Fruit fly (Drosophila melanogaster) whole organism, embryonic: ENCODE measurements around the gene Girdin.

ENCODE experiments used
- Atf-2 ChIP-seq: fragments of 200-800 bp; sonication (Bioruptor generic); optimal IDR thresholded peaks from 2 replicates; lab custom pipeline; 2016; ENCODE audit warnings: missing biosample characterization, missing genetic modification characterization
- CG11093 ChIP-seq: fragments of 200-800 bp; sonication (Bioruptor generic); IDR thresholded peaks from 3 replicates; pipeline ENCODE4 v1.3.6; 2022; ENCODE audit warnings: missing biosample characterization, missing genetic modification characterization
- CG11723 ChIP-seq: fragments of 200-800 bp; sonication (Bioruptor generic); optimal IDR thresholded peaks from 2 replicates; lab custom pipeline; 2017; ENCODE audit warnings: missing biosample characterization, mild to moderate bottlenecking, missing genetic modification characterization
- CG14050 ChIP-seq: fragments of 200-800 bp; sonication (Bioruptor generic); IDR thresholded peaks from 3 replicates; pipeline ENCODE4 v1.3.6; 2022; ENCODE audit warnings: missing biosample characterization, missing genetic modification characterization
- CG14860 ChIP-seq: fragments of 200-800 bp; sonication (Bioruptor generic); IDR thresholded peaks from 3 replicates; pipeline ENCODE4 v1.3.6; 2022; ENCODE audit warnings: missing biosample characterization, missing genetic modification characterization; ENCODE audit not compliant: partially characterized antibody
- CG16815 ChIP-seq: fragments of 200-800 bp; sonication (Bioruptor generic); optimal IDR thresholded peaks from 3 replicates; lab custom pipeline; 2017; ENCODE audit warnings: missing biosample characterization, mild to moderate bottlenecking, missing genetic modification characterization
- CG17359 ChIP-seq: fragments of 200-800 bp; sonication (Bioruptor generic); optimal IDR thresholded peaks from 3 replicates; lab custom pipeline; 2018; ENCODE audit warnings: missing biosample characterization, mild to moderate bottlenecking, missing genetic modification characterization, moderate library complexity
- CG17612 ChIP-seq: fragments of 200-800 bp; sonication (Bioruptor generic); IDR thresholded peaks from 2 replicates; pipeline ENCODE4 v1.3.6; 2022; ENCODE audit warnings: missing biosample characterization, missing genetic modification characterization
- CG17912 ChIP-seq: fragments of 200-800 bp; sonication (Bioruptor generic); optimal IDR thresholded peaks from 2 replicates; lab custom pipeline; 2018; ENCODE audit warnings: missing biosample characterization, mild to moderate bottlenecking, missing genetic modification characterization
- CG2116 ChIP-seq: fragments of 200-800 bp; sonication (Bioruptor generic); optimal IDR thresholded peaks from 3 replicates; lab custom pipeline; 2018; ENCODE audit warnings: missing biosample characterization, mild to moderate bottlenecking, missing genetic modification characterization
- CG32767 ChIP-seq: fragments of 200-800 bp; sonication (Bioruptor generic); IDR thresholded peaks from 2 replicates; pipeline ENCODE4 v1.3.6; 2022; ENCODE audit warnings: missing biosample characterization, missing genetic modification characterization
- CG4854 ChIP-seq: fragments of 200-800 bp; sonication (Bioruptor generic); optimal IDR thresholded peaks from 2 replicates; lab custom pipeline; 2016; ENCODE audit warnings: missing biosample characterization, missing genetic modification characterization, inconsistent platforms
- CG5180 ChIP-seq: fragments of 200-800 bp; sonication (Bioruptor generic); optimal IDR thresholded peaks from 3 replicates; lab custom pipeline; 2017; ENCODE audit warnings: missing biosample characterization, missing genetic modification characterization, mild to moderate bottlenecking, moderate library complexity, missing genetic modification reagents
- CG6175 ChIP-seq: fragments of 200-800 bp; sonication (Bioruptor generic); IDR thresholded peaks from 3 replicates; pipeline ENCODE4 v1.3.6; 2022; ENCODE audit warnings: missing biosample characterization, missing genetic modification characterization
- CG6683 ChIP-seq: fragments of 200-800 bp; sonication (Bioruptor generic); optimal IDR thresholded peaks from 2 replicates; lab custom pipeline; 2017; ENCODE audit warnings: missing biosample characterization, mild to moderate bottlenecking, missing genetic modification characterization, missing genetic modification reagents
- CG7963 ChIP-seq: fragments of 200-800 bp; sonication (Bioruptor generic); IDR thresholded peaks from 3 replicates; pipeline ENCODE4 v1.3.6; 2022; ENCODE audit warnings: missing biosample characterization, missing genetic modification characterization; ENCODE audit not compliant: partially characterized antibody
- D19B ChIP-seq: fragments of 200-800 bp; sonication (Bioruptor generic); optimal IDR thresholded peaks from 2 replicates; lab custom pipeline; 2017; ENCODE audit warnings: missing biosample characterization, mild to moderate bottlenecking, missing genetic modification characterization
- Dbx ChIP-seq: fragments of 200-800 bp; sonication (Bioruptor generic); IDR thresholded peaks from 3 replicates; pipeline ENCODE4 v1.3.6; 2022; ENCODE audit warnings: missing biosample characterization, missing genetic modification characterization
- Deaf1 ChIP-seq: fragments of 200-800 bp; optimal IDR thresholded peaks from 3 replicates; lab custom pipeline; 2019; ENCODE audit warnings: missing biosample characterization, mild to moderate bottlenecking, missing genetic modification characterization, moderate library complexity
- Fer1 ChIP-seq: fragments of 200-800 bp; sonication (Bioruptor generic); optimal IDR thresholded peaks from 2 replicates; lab custom pipeline; 2017; ENCODE audit warnings: missing biosample characterization, mild to moderate bottlenecking, missing genetic modification characterization
- Hmr ChIP-seq: fragments of 200-800 bp; sonication (Bioruptor generic); optimal IDR thresholded peaks from 3 replicates; lab custom pipeline; 2017; ENCODE audit warnings: mild to moderate bottlenecking, missing biosample characterization, missing genetic modification reagents, missing genetic modification characterization
- Hr3 ChIP-seq: fragments of 200-800 bp; sonication (Bioruptor generic); optimal IDR thresholded peaks from 3 replicates; lab custom pipeline; 2016; ENCODE audit warnings: missing biosample characterization, missing genetic modification characterization
- Jarid2 ChIP-seq: fragments of 200-800 bp; sonication (Bioruptor generic); optimal IDR thresholded peaks from 3 replicates; lab custom pipeline; 2017; ENCODE audit warnings: mild to moderate bottlenecking, missing biosample characterization, missing genetic modification reagents, missing genetic modification characterization
- Meics ChIP-seq: fragments of 200-800 bp; sonication (Bioruptor generic); optimal IDR thresholded peaks from 2 replicates; lab custom pipeline; 2017; ENCODE audit warnings: missing biosample characterization, mild to moderate bottlenecking, missing genetic modification characterization
- NFAT ChIP-seq: fragments of 200-800 bp; sonication (Bioruptor generic); IDR thresholded peaks from 2 replicates; pipeline ENCODE4 v1.3.6; 2022; ENCODE audit warnings: missing biosample characterization, missing genetic modification characterization
- Nf-YB ChIP-seq: fragments of 200-800 bp; sonication (Bioruptor generic); optimal IDR thresholded peaks from 3 replicates; lab custom pipeline; 2019; ENCODE audit warnings: missing biosample characterization, mild to moderate bottlenecking, missing genetic modification characterization, moderate library complexity
- Rx ChIP-seq: fragments of 200-800 bp; sonication (Bioruptor generic); IDR thresholded peaks from 2 replicates; pipeline ENCODE4 v1.3.6; 2022; ENCODE audit warnings: missing biosample characterization, missing genetic modification characterization
- Scr ChIP-seq: fragments of 200-800 bp; sonication (Bioruptor generic); IDR thresholded peaks from 2 replicates; pipeline ENCODE4 v1.3.6; 2022; ENCODE audit warnings: missing biosample characterization, missing genetic modification characterization; ENCODE audit not compliant: partially characterized antibody
- Spps ChIP-seq: fragments of 200-800 bp; sonication (Bioruptor generic); optimal IDR thresholded peaks from 2 replicates; lab custom pipeline; 2018; ENCODE audit warnings: missing biosample characterization, mild to moderate bottlenecking, missing genetic modification characterization
- Xbp1 ChIP-seq: fragments of 200-800 bp; sonication (Bioruptor generic); optimal IDR thresholded peaks from 3 replicates; lab custom pipeline; 2016; ENCODE audit warnings: missing biosample characterization, mild to moderate bottlenecking, missing genetic modification characterization
- ap ChIP-seq: fragments of 200-800 bp; sonication (Bioruptor generic); IDR thresholded peaks from 2 replicates; pipeline ENCODE4 v1.3.6; 2022; ENCODE audit warnings: missing biosample characterization, missing genetic modification characterization
- az2 ChIP-seq: fragments of 200-800 bp; sonication (Bioruptor generic); optimal IDR thresholded peaks from 3 replicates; lab custom pipeline; 2016; ENCODE audit warnings: missing biosample characterization, missing genetic modification characterization
- bigmax ChIP-seq: fragments of 200-800 bp; sonication (Bioruptor generic); optimal IDR thresholded peaks from 2 replicates; lab custom pipeline; 2018; ENCODE audit warnings: missing biosample characterization, mild to moderate bottlenecking, missing genetic modification characterization
- corto ChIP-seq: fragments of 200-800 bp; sonication (Bioruptor generic); optimal IDR thresholded peaks from 2 replicates; lab custom pipeline; 2016; ENCODE audit warnings: missing biosample characterization, mild to moderate bottlenecking, missing genetic modification characterization, moderate library complexity
- crol ChIP-seq: fragments of 200-800 bp; sonication (Bioruptor generic); IDR thresholded peaks from 2 replicates; pipeline ENCODE4 v1.3.6; 2022; ENCODE audit warnings: missing biosample characterization, missing genetic modification characterization
- disco-r ChIP-seq: fragments of 200-800 bp; sonication (Bioruptor generic); optimal IDR thresholded peaks from 2 replicates; lab custom pipeline; 2016; ENCODE audit warnings: missing biosample characterization, missing genetic modification characterization
- fu2 ChIP-seq: fragments of 200-800 bp; sonication (Bioruptor generic); optimal IDR thresholded peaks from 2 replicates; lab custom pipeline; 2016; ENCODE audit warnings: missing biosample characterization, missing genetic modification characterization
- ham ChIP-seq: fragments of 200-800 bp; sonication (Bioruptor generic); IDR thresholded peaks from 2 replicates; pipeline ENCODE4 v1.3.6; 2022; ENCODE audit warnings: missing biosample characterization, missing genetic modification characterization
- ind ChIP-seq: fragments of 200-800 bp; sonication (Bioruptor generic); optimal IDR thresholded peaks from 3 replicates; lab custom pipeline; 2016; ENCODE audit warnings: missing biosample characterization, missing genetic modification characterization
- luna ChIP-seq: fragments of 200-800 bp; sonication (Bioruptor generic); optimal IDR thresholded peaks from 2 replicates; lab custom pipeline; 2016; ENCODE audit warnings: missing biosample characterization, missing genetic modification characterization
- onecut ChIP-seq: fragments of 200-800 bp; sonication (Bioruptor generic); IDR thresholded peaks from 2 replicates; pipeline ENCODE4 v1.3.6; 2022; ENCODE audit warnings: missing biosample characterization, missing genetic modification characterization
- pb ChIP-seq: fragments of 200-800 bp; sonication (Bioruptor generic); optimal IDR thresholded peaks from 3 replicates; lab custom pipeline; 2016; ENCODE audit warnings: missing biosample characterization, missing genetic modification characterization
- pho ChIP-seq: fragments of 200-800 bp; sonication (Bioruptor generic); optimal IDR thresholded peaks from 2 replicates; lab custom pipeline; 2016; ENCODE audit warnings: missing biosample characterization, missing genetic modification characterization
- ranshi ChIP-seq: fragments of 200-800 bp; sonication (Bioruptor generic); IDR thresholded peaks from 2 replicates; pipeline ENCODE4 v1.3.6; 2022; ENCODE audit warnings: missing biosample characterization, missing genetic modification characterization
- slou ChIP-seq: fragments of 200-800 bp; sonication (Bioruptor generic); optimal IDR thresholded peaks from 3 replicates; lab custom pipeline; 2016; ENCODE audit warnings: missing biosample characterization, missing genetic modification characterization
- slp2 ChIP-seq: fragments of 200-800 bp; sonication (Bioruptor generic); optimal IDR thresholded peaks from 2 replicates; lab custom pipeline; 2016; ENCODE audit warnings: missing biosample characterization, missing genetic modification characterization
- sna ChIP-seq: fragments of 200-800 bp; sonication (Bioruptor generic); IDR thresholded peaks from 2 replicates; pipeline ENCODE4 v1.3.6; 2022; ENCODE audit warnings: missing biosample characterization, missing genetic modification characterization; ENCODE audit not compliant: partially characterized antibody
- wdn ChIP-seq: fragments of 200-800 bp; sonication (Bioruptor generic); IDR thresholded peaks from 2 replicates; pipeline ENCODE4 v1.3.6; 2022; ENCODE audit warnings: missing biosample characterization, missing genetic modification characterization
- yki ChIP-seq: fragments of >200 bp; optimal IDR thresholded peaks from 3 replicates; lab custom pipeline; 2018

Girdin gene

DNA sequence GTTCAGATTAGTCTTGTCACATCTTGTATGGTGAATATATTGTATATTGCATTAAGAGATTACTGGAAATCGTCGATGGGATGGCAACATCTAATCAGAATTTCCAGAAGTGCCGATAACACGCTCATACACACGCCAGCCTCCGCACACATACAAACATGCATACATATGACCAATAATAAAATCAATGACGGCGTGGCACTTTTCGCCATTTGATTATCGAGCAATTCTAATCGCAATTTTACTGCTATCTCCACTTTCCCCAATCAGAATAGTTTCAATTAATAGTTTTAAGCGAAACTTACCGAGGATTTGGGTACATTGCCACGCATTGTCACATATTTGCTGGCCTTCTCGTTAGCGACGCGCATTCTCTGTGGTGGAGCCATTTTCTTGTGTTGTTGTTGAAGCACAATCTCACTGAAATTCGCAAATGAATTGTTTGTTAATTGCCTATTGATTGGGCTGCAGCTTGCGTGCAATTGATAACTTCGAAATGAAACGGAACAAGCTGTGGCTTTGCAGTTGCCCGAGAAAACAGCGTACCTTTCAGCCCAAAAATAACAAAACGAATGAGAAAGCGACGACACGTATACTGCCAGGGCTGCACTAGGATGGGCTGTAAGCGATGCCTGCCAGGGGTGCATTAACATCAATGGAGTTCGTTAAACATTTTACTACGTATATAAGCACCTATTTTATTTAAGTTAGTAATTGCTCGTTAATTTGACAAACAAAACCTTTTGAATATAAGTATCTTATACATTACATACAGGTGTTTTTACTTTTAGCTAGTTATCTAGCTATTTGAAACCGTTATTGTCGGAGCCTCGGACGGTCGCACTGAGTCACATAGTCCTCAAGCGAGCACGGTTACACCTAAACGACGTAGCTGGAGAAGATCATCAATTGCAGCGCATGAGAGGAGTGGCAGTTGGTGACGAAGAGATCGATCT is 20.0 kb downstream of the Girdin start, which contains the start of the genes CG32276 and gry (continued):
- TF ChIP-seq CG17359 (tag; lab: Kevin White, UChicago) (peak; percentile 62), Scr (GFP tag; lab: Robert Waterston, UW) (peak; percentile 53), Xbp1 (GFP tag; lab: Kevin White, UChicago) (peak; percentile 96), Nf-YB (GFP tag; lab: Kevin White, UChicago) (peak; percentile 42), Meics (GFP tag; lab: Kevin White, UChicago) (peak; percentile 78), slp2 (peak; percentile 67), CG11723 (peak; percentile 60), yki (lab: Kevin White, UChicago) (no peak), az2 (GFP tag; lab: Kevin White, UChicago) (peak; percentile 79), Atf-2 (GFP tag; lab: Kevin White, UChicago) (peak; percentile 81), bigmax (no peak), crol (GFP tag; lab: Robert Waterston, UW) (no peak), CG6683 (GFP tag; lab: Kevin White, UChicago) (peak; percentile 41), D19B (GFP tag; lab: Kevin White, UChicago) (no peak), CG5180 (GFP tag; lab: Kevin White, UChicago) (no peak), CG7963 (GFP tag; lab: Robert Waterston, UW) (no peak), pho (peak; percentile 79), CG6175 (GFP tag; lab: Robert Waterston, UW) (0 out of 3 replicates have a peak, but pooled peaks have one; percentile 12), ham (GFP tag; lab: Robert Waterston, UW) (no peak), CG14050 (GFP tag; lab: Robert Waterston, UW) (peak; percentile 23; the same call in 1 of the 3 replicates), wdn (0 out of 2 replicates have a peak, but pooled peaks have one; percentile 8), slou (GFP tag; lab: Kevin White, UChicago) (peak; percentile 58), NFAT (GFP tag; lab: Robert Waterston, UW) (peak; percentile 75), disco-r (GFP tag; lab: Kevin White, UChicago) (peak; percentile 80), Deaf1 (tag; lab: Kevin White, UChicago) (no peak), ranshi (GFP tag; lab: Robert Waterston, UW) (peak; percentile 44), CG11093 (GFP tag; lab: Robert Waterston, UW) (peak; percentile 65; the same call in 2 of the 3 replicates), Dbx (GFP tag; lab: Robert Waterston, UW) (peak; percentile 69; the same call in 1 of the 3 replicates), CG32767 (GFP tag; lab: Robert Waterston, UW) (peak; percentile 64), Spps (tag; lab: Kevin White, UChicago) (peak; percentile 57), CG14860 (GFP tag; lab: Robert Waterston, UW) (no peak), CG16815 (GFP tag; lab: Kevin White, UChicago) (peak; percentile 47), CG17912 (GFP tag; lab: Kevin White, UChicago) (peak; percentile 7), corto (GFP tag; lab: Kevin White, UChicago) (no peak), ind (GFP tag; lab: Kevin White, UChicago) (peak; percentile 81), Hmr (GFP tag; lab: Kevin White, UChicago) (peak; percentile 76), fu2 (peak; percentile 76), sna (GFP tag; lab: Robert Waterston, UW) (no peak), CG17612 (GFP tag; lab: Robert Waterston, UW) (no peak), luna (GFP tag; lab: Kevin White, UChicago) (no peak), Rx (GFP tag; lab: Robert Waterston, UW) (peak; percentile 14; the same call in 1 of the 2 replicates), CG2116 (GFP tag; lab: Kevin White, UChicago) (peak; percentile 93), Hr3 (GFP tag; lab: Kevin White, UChicago) (peak; percentile 70), Fer1 (GFP tag; lab: Kevin White, UChicago) (peak; percentile 77), onecut (GFP tag; lab: Robert Waterston, UW) (peak; percentile 30), pb (GFP tag; lab: Kevin White, UChicago) (peak; percentile 36), Jarid2 (GFP tag; lab: Kevin White, UChicago) (peak; percentile 50), ap (GFP tag; lab: Robert Waterston, UW) (peak; percentile 82), CG4854 (GFP tag; lab: Kevin White, UChicago) (no peak)
